Worm (Caenorhabditis elegans) whole organism, mixed stage, embryonic: ENCODE results near the gene gly-7.

Source experiments
- M03D4.4 ChIP-seq: sonication (generic microtip); optimal IDR thresholded peaks from 2 replicates; lab custom pipeline; 2017; ENCODE audit warnings: mild to moderate bottlenecking, missing genetic modification characterization, missing compliant biosample characterization
- blmp-1 ChIP-seq: fragments of 150-350 bp; optimal IDR thresholded peaks from 2 replicates; lab custom pipeline; 2014; ENCODE audit warnings: missing biosample characterization, missing genetic modification characterization
- ceh-39 ChIP-seq: fragments of 150-350 bp; optimal IDR thresholded peaks from 2 replicates; lab custom pipeline; 2014; ENCODE audit warnings: missing biosample characterization, missing genetic modification characterization
- ceh-43 ChIP-seq: fragments of 200-800 bp; sonication (Bioruptor generic); optimal IDR thresholded peaks from 2 replicates; lab custom pipeline; 2018; ENCODE audit warnings: mild to moderate bottlenecking, missing genetic modification characterization, moderate library complexity, missing compliant biosample characterization
- ceh-83 ChIP-seq: fragments of 200-800 bp; sonication (Bioruptor generic); optimal IDR thresholded peaks from 2 replicates; lab custom pipeline; 2018; ENCODE audit warnings: mild to moderate bottlenecking, missing genetic modification characterization, missing compliant biosample characterization
- cnd-1 ChIP-seq: fragments of 200-800 bp; sonication (Bioruptor generic); optimal IDR thresholded peaks from 2 replicates; lab custom pipeline; 2018; ENCODE audit warnings: mild to moderate bottlenecking, missing genetic modification characterization, missing compliant biosample characterization
- elt-1 ChIP-seq: sonication (generic microtip); optimal IDR thresholded peaks from 2 replicates; lab custom pipeline; 2017; ENCODE audit warnings: missing genetic modification characterization, mild to moderate bottlenecking, missing compliant biosample characterization, antibody characterized with exemption, moderate library complexity, borderline replicate concordance; ENCODE audit not compliant: insufficient read depth
- elt-3 ChIP-seq: fragments of 150-350 bp; optimal IDR thresholded peaks from 2 replicates; lab custom pipeline; 2014; ENCODE audit warnings: missing biosample characterization, missing genetic modification characterization
- flh-1 ChIP-seq: fragments of 200-800 bp; sonication (Bioruptor generic); optimal IDR thresholded peaks from 2 replicates; lab custom pipeline; 2018; ENCODE audit warnings: mild to moderate bottlenecking, missing genetic modification characterization, moderate library complexity, missing compliant biosample characterization
- ham-2 ChIP-seq: fragments of 200-800 bp; sonication (Bioruptor generic); optimal IDR thresholded peaks from 2 replicates; lab custom pipeline; 2018; ENCODE audit warnings: mild to moderate bottlenecking, missing genetic modification characterization, missing compliant biosample characterization
- lin-13 ChIP-seq: fragments of 150-350 bp; optimal IDR thresholded peaks from 2 replicates; lab custom pipeline; 2014; ENCODE audit warnings: missing biosample characterization, missing genetic modification characterization
- lin-32 ChIP-seq: fragments of 200-800 bp; sonication (Bioruptor generic); optimal IDR thresholded peaks from 2 replicates; lab custom pipeline; 2018; ENCODE audit warnings: mild to moderate bottlenecking, missing genetic modification characterization, missing compliant biosample characterization
- lsy-2 ChIP-seq: fragments of 150-350 bp; optimal IDR thresholded peaks from 2 replicates; lab custom pipeline; 2014; ENCODE audit warnings: missing biosample characterization, missing genetic modification characterization
- mab-5 ChIP-seq: fragments of 150-350 bp; optimal IDR thresholded peaks from 2 replicates; lab custom pipeline; 2014; ENCODE audit warnings: missing biosample characterization, missing genetic modification characterization
- mep-1 ChIP-seq: fragments of 150-350 bp; optimal IDR thresholded peaks from 2 replicates; lab custom pipeline; 2017; ENCODE audit warnings: missing biosample characterization, missing genetic modification reagents, missing genetic modification characterization, inconsistent platforms
- mls-2 ChIP-seq: sonication (generic microtip); optimal IDR thresholded peaks from 2 replicates; lab custom pipeline; 2016; ENCODE audit warnings: mild to moderate bottlenecking, missing genetic modification characterization, moderate library complexity, missing compliant biosample characterization
- nhr-12 ChIP-seq: fragments of 150-350 bp; optimal IDR thresholded peaks from 2 replicates; lab custom pipeline; 2014; ENCODE audit warnings: missing biosample characterization, missing genetic modification characterization
- nhr-237 ChIP-seq: fragments of 150-350 bp; optimal IDR thresholded peaks from 2 replicates; lab custom pipeline; 2014; ENCODE audit warnings: missing biosample characterization, missing genetic modification characterization
- nhr-28 ChIP-seq: fragments of 150-350 bp; optimal IDR thresholded peaks from 2 replicates; lab custom pipeline; 2014; ENCODE audit warnings: missing biosample characterization, missing genetic modification characterization
- nhr-76 ChIP-seq: sonication (generic microtip); optimal IDR thresholded peaks from 2 replicates; lab custom pipeline; 2017; ENCODE audit warnings: missing biosample characterization, missing genetic modification characterization
- sem-2 ChIP-seq: fragments of 200-800 bp; sonication (Bioruptor generic); optimal IDR thresholded peaks from 2 replicates; lab custom pipeline; 2018; ENCODE audit warnings: mild to moderate bottlenecking, missing genetic modification characterization, missing compliant biosample characterization
- snpc-4 ChIP-seq: fragments of 150-350 bp; optimal IDR thresholded peaks from 2 replicates; lab custom pipeline; 2014; ENCODE audit warnings: missing biosample characterization, missing genetic modification characterization
- sptf-1 ChIP-seq: sonication (generic microtip); optimal IDR thresholded peaks from 2 replicates; lab custom pipeline; 2017; ENCODE audit warnings: mild to moderate bottlenecking, missing genetic modification characterization, moderate library complexity, missing compliant biosample characterization
- tbx-8 ChIP-seq: fragments of 200-800 bp; sonication (Bioruptor generic); optimal IDR thresholded peaks from 2 replicates; lab custom pipeline; 2018; ENCODE audit warnings: mild to moderate bottlenecking, missing genetic modification characterization, moderate library complexity, missing compliant biosample characterization
- unc-120 ChIP-seq: sonication (generic microtip); optimal IDR thresholded peaks from 2 replicates; lab custom pipeline; 2017; ENCODE audit warnings: missing genetic modification characterization, missing compliant biosample characterization; ENCODE audit not compliant: poor library complexity, severe bottlenecking
- unc-39 ChIP-seq: fragments of 150-350 bp; optimal IDR thresholded peaks from 2 replicates; lab custom pipeline; 2014; ENCODE audit warnings: missing biosample characterization, missing genetic modification characterization
- unc-62 ChIP-seq: fragments of 150-350 bp; optimal IDR thresholded peaks from 2 replicates; lab custom pipeline; 2014; ENCODE audit warnings: missing biosample characterization, missing genetic modification reagents, missing genetic modification characterization
- zip-8 ChIP-seq: fragments of 150-350 bp; optimal IDR thresholded peaks from 2 replicates; lab custom pipeline; 2014; ENCODE audit warnings: missing biosample characterization, missing genetic modification characterization
- ztf-11 ChIP-seq: fragments of 150-350 bp; optimal IDR thresholded peaks from 2 replicates; lab custom pipeline; 2014; ENCODE audit warnings: missing biosample characterization, missing genetic modification characterization

gly-7 gene

ce11 chrV:1804034-1804542, 17.0 kb downstream of the gly-7 start:
- no peak for TF ChIP-seq mls-2
- no peak for TF ChIP-seq lin-13 (tag; lab: Kevin White, UChicago)
- TF ChIP-seq zip-8 (tag; lab: Kevin White, UChicago): no peak
- no peak for TF ChIP-seq ztf-11
- TF ChIP-seq cnd-1 (tag; lab: Kevin White, UChicago): no peak
- no peak for TF ChIP-seq ceh-83 (GFP tag; lab: Kevin White, UChicago)
- no peak for TF ChIP-seq mep-1 (tag; lab: Kevin White, UChicago)
- TF ChIP-seq unc-120 (tag; lab: Kevin White, UChicago): no peak
- TF ChIP-seq unc-62 (GFP tag; lab: Kevin White, UChicago): no peak
- TF ChIP-seq elt-1 (tag; lab: Kevin White, UChicago): no peak
- no peak for TF ChIP-seq flh-1 (GFP tag; lab: Kevin White, UChicago)

ce11 chrV:1803043-1803442, 18.1 kb downstream of the gly-7 start, which contains the start of gene srt-41:
srt-41 (minus strand) TSS chrV:1803143.
- TF ChIP-seq ceh-39 (tag; lab: Kevin White, UChicago) (no peak), unc-62 (GFP tag; lab: Kevin White, UChicago) (no peak), nhr-12 (tag; lab: Kevin White, UChicago) (no peak), elt-3 (tag; lab: Kevin White, UChicago) (no peak)

- TF ChIP-seq nhr-12 (tag; lab: Kevin White, UChicago): no peak
- TF ChIP-seq snpc-4: no peak
- no peak for TF ChIP-seq mab-5 (tag; lab: Kevin White, UChicago)
- TF ChIP-seq tbx-8: no peak
Measured at ce11 chrV:1797900-1798299, 23.2 kb downstream of the gly-7 start, which contains the start of gene F36H9.10. F36H9.10 (plus strand) TSS chrV:1798200.

- TF ChIP-seq blmp-1 (no peak), ham-2 (GFP tag; lab: Kevin White, UChicago) (no peak), nhr-12 (tag; lab: Kevin White, UChicago) (no peak), elt-1 (tag; lab: Kevin White, UChicago) (no peak), mls-2 (no peak), nhr-28 (tag; lab: Kevin White, UChicago) (no peak), sem-2 (GFP tag; lab: Kevin White, UChicago) (no peak), mab-5 (tag; lab: Kevin White, UChicago) (no peak), nhr-76 (tag; lab: Kevin White, UChicago) (no peak), lsy-2 (no peak), mep-1 (tag; lab: Kevin White, UChicago) (no peak), ztf-11 (no peak)
Measured at ce11 chrV:1794218-1794617, 26.9 kb downstream of the gly-7 start, which contains the start of gene F36H9.1. F36H9.1 (plus strand) TSS chrV:1794518.

ce11 chrV:1789495-1789894, 31.6 kb downstream of the gly-7 start:
- TF ChIP-seq lin-13 (tag; lab: Kevin White, UChicago): no peak
- TF ChIP-seq nhr-28 (tag; lab: Kevin White, UChicago): no peak
- TF ChIP-seq lin-32 (GFP tag; lab: Kevin White, UChicago): no peak
- TF ChIP-seq sptf-1 (tag; lab: Kevin White, UChicago): no peak
- TF ChIP-seq unc-39 (tag; lab: Kevin White, UChicago): no peak
- no peak for TF ChIP-seq ceh-39 (tag; lab: Kevin White, UChicago)
- TF ChIP-seq mab-5 (tag; lab: Kevin White, UChicago): no peak
- TF ChIP-seq ceh-43: no peak
- no peak for TF ChIP-seq nhr-237 (tag; lab: Kevin White, UChicago)
- TF ChIP-seq blmp-1: no peak
- TF ChIP-seq lsy-2: no peak
- no peak for TF ChIP-seq M03D4.4 (tag; lab: Kevin White, UChicago)
- no peak for TF ChIP-seq nhr-12 (tag; lab: Kevin White, UChicago)
- no peak for TF ChIP-seq unc-62 (GFP tag; lab: Kevin White, UChicago)
- TF ChIP-seq flh-1 (GFP tag; lab: Kevin White, UChicago): no peak
- no peak for TF ChIP-seq elt-3 (tag; lab: Kevin White, UChicago)
- no peak for TF ChIP-seq zip-8 (tag; lab: Kevin White, UChicago)

ce11 chrV:1788157-1788556, 33.0 kb downstream of the gly-7 start, which contains the start of gene F36H9.2:
F36H9.2 (plus strand) TSS chrV:1788457.
- TF ChIP-seq flh-1 (GFP tag; lab: Kevin White, UChicago): no peak
